Worm (Caenorhabditis elegans) whole organism, midembryonic: ENCODE data around the gene srz-105.

Experiments used
- T22C8.4 ChIP-seq: fragments of 200-800 bp; sonication (Bioruptor generic); IDR thresholded peaks from 2 replicates; pipeline ENCODE4 v1.3.6; 2022; ENCODE audit warnings: missing genetic modification characterization, missing compliant biosample characterization
- cog-1 ChIP-seq: sonication (generic microtip); optimal IDR thresholded peaks from 2 replicates; lab custom pipeline; 2016; ENCODE audit warnings: missing genetic modification characterization, missing compliant biosample characterization
- flt-1 ChIP-seq: fragments of 200-800 bp; sonication (Bioruptor generic); IDR thresholded peaks from 2 replicates; pipeline ENCODE4 v1.3.6; 2022; ENCODE audit warnings: missing genetic modification characterization, missing compliant biosample characterization
- klf-2 ChIP-seq: fragments of 200-800 bp; sonication (Bioruptor generic); conservative IDR thresholded peaks from 2 replicates; pipeline ENCODE4 v1.3.6; 2022; ENCODE audit warnings: missing genetic modification reagents, missing genetic modification characterization, missing compliant biosample characterization
- med-1 ChIP-seq: sonication (generic microtip); optimal IDR thresholded peaks from 2 replicates; lab custom pipeline; 2017; ENCODE audit warnings: missing genetic modification characterization, mild to moderate bottlenecking, missing compliant biosample characterization, antibody characterized with exemption, missing genetic modification reagents; ENCODE audit not compliant: insufficient read depth
- ref-1 ChIP-seq: fragments of 200-800 bp; sonication (Bioruptor generic); conservative IDR thresholded peaks from 2 replicates; pipeline ENCODE4 v1.3.6; 2022; ENCODE audit warnings: missing genetic modification reagents, missing genetic modification characterization, missing compliant biosample characterization
- tab-1 ChIP-seq: fragments of 200-800 bp; sonication (Bioruptor generic); IDR thresholded peaks from 2 replicates; pipeline ENCODE4 v1.3.6; 2022; ENCODE audit warnings: missing genetic modification characterization, missing compliant biosample characterization
- ztf-23 ChIP-seq: fragments of 200-800 bp; sonication (Bioruptor generic); IDR thresholded peaks from 2 replicates; pipeline ENCODE4 v1.3.6; 2022; ENCODE audit warnings: missing genetic modification reagents, missing genetic modification characterization, missing compliant biosample characterization
- ztf-29 ChIP-seq: fragments of 200-800 bp; sonication (Bioruptor generic); IDR thresholded peaks from 2 replicates; pipeline ENCODE4 v1.3.6; 2022; ENCODE audit warnings: missing genetic modification reagents, missing genetic modification characterization, missing compliant biosample characterization

The srz-105 gene

ce11 chrIV:16336721-16337120, 12.0 kb downstream of the srz-105 start, which contains the start of gene C35D6.13:
Gene C35D6.13 (plus strand): TSS chrIV:16337021.
- TF ChIP-seq ztf-29 (no peak), flt-1 (no peak), T22C8.4 (GFP tag; lab: Robert Waterston, UW) (no peak), klf-2 (no peak), ztf-23 (GFP tag; lab: Robert Waterston, UW) (no peak), tab-1 (no peak), ref-1 (GFP tag; lab: Robert Waterston, UW) (no peak), med-1 (GFP tag; lab: Kevin White, UChicago) (no peak), cog-1 (tag; lab: Kevin White, UChicago) (no peak)

DNA sequence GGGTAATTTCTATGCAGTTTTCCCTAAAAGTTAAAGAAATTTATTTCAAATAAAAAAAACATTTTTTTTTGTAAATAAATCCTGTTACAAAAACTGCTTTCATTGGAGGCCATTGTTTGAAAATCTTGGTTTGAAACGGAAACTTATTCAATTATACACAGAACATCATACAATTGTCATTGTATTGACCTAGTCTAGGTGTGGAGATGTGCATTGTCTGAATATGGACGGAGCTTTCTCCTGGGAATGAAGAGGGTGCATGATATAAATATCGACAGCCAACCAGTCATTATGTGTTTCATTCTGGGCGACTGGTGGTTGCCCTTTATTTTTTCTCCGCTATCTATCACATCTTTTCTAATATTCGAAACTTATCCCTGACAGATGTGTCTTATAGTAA, 21.8 kb downstream of the srz-105 start, which contains the start of gene C35D6.3:
Gene C35D6.3, plus strand, starts transcription at position 301 of the 400 bp plus-strand sequence.
- TF ChIP-seq klf-2: no peak
- TF ChIP-seq ztf-29: no peak
- no peak for TF ChIP-seq cog-1 (tag; lab: Kevin White, UChicago)
- TF ChIP-seq ref-1 (GFP tag; lab: Robert Waterston, UW): no peak
- TF ChIP-seq tab-1: no peak
- TF ChIP-seq flt-1: no peak
- no peak for TF ChIP-seq ztf-23 (GFP tag; lab: Robert Waterston, UW)
- TF ChIP-seq T22C8.4 (GFP tag; lab: Robert Waterston, UW): no peak
- TF ChIP-seq med-1 (GFP tag; lab: Kevin White, UChicago): no peak

DNA sequence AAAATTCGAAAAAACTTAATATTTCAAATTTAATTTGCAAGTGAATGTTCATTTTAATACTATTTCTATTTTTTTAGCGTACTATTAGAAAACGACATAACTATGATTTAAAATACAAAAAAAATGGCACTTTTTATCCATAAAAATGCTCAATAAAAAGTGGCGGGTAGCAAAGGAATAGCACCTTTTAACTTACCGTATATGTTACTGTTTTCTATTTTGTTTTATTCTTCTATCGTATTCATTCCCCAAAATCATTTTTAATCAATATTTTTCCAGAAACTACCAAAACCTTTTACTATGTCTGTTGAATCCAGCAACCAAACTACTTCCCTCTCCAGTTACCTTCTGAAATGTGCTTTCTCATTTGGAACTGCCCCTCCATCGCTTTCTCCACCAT, 26.0 kb downstream of the srz-105 start, which contains the start of gene C35D6.4:
Gene C35D6.4, plus strand, starts transcription at position 301 of the 400 bp plus-strand sequence.
- TF ChIP-seq med-1 (GFP tag; lab: Kevin White, UChicago) (no peak), tab-1 (no peak), ztf-29 (no peak), ztf-23 (GFP tag; lab: Robert Waterston, UW) (no peak), klf-2 (no peak), flt-1 (no peak), cog-1 (tag; lab: Kevin White, UChicago) (no peak), ref-1 (GFP tag; lab: Robert Waterston, UW) (no peak), T22C8.4 (GFP tag; lab: Robert Waterston, UW) (no peak)

DNA sequence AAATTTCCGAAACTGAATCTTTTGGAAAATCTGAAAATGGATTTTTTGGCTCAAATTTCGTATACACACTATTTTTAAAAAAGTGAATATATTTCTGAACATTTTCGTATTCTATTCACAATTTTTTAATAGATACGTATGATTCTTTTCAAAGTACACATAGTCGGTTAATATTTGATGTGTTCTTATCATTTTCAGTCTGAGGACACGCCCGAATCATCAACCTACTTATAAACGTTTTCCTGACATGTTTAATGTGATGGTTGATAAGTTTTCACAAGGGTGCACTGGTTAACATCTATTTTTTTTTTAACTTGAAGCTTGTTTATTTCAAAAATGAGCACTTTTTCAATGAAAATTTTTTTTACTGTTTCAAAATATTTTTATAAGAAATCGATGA, 39.9 kb downstream of the srz-105 start:
- TF ChIP-seq klf-2: no peak
- no peak for TF ChIP-seq flt-1

ce11 chrIV:16370592-16370991, 45.9 kb downstream of the srz-105 start:
- no peak for TF ChIP-seq T22C8.4 (GFP tag; lab: Robert Waterston, UW)
- no peak for TF ChIP-seq ztf-23 (GFP tag; lab: Robert Waterston, UW)
- no peak for TF ChIP-seq ref-1 (GFP tag; lab: Robert Waterston, UW)
- no peak for TF ChIP-seq klf-2
- no peak for TF ChIP-seq tab-1
- TF ChIP-seq flt-1: no peak
- TF ChIP-seq ztf-29: no peak
- no peak for TF ChIP-seq cog-1 (tag; lab: Kevin White, UChicago)
- TF ChIP-seq med-1 (GFP tag; lab: Kevin White, UChicago): no peak
